Worm (Caenorhabditis elegans): ENCODE results near the gene cas-1.

- TF ChIP-seq hlh-30 (tag; optimal IDR thresholded peaks at IDR 0.05; ENCODE audit: insufficient read depth) (peak; percentile 88), unc-3 (GFP tag; conservative IDR thresholded peaks at IDR 0.05) (no peak), unc-3 (tag; optimal IDR thresholded peaks at IDR 0.05) (no peak)
These were observed 2.1 kb upstream of the cas-1 start for ce11 chrX:16815508-16815907.
